Fruit fly (Drosophila melanogaster): Measurements from ENCODE around the gene Poxm.

Gene Poxm

dm6 chr3R:8287697-8288096 is 45.9 kb downstream of the Poxm start, which contains the start of gene Nazo:
Gene Nazo, plus strand, starts transcription at chr3R:8287876.
- no peak for TF ChIP-seq Rel (GFP tag; optimal IDR thresholded peaks at IDR 0.05)
- peak; percentile 90 for TF ChIP-seq Rel (tag; optimal IDR thresholded peaks at IDR 0.05)
- TF ChIP-seq Dfd (GFP tag; optimal IDR thresholded peaks at IDR 0.05), result no peak

dm6 chr3R:8285727-8286344 is 47.8 kb downstream of the Poxm start:
- TF ChIP-seq usp (GFP tag; optimal IDR thresholded peaks at IDR 0.05), result no peak
- no peak for TF ChIP-seq ey (GFP tag; optimal IDR thresholded peaks at IDR 0.05)
- TF ChIP-seq Sp1 (GFP tag; optimal IDR thresholded peaks at IDR 0.05), result no peak
- TF ChIP-seq CG9705 (GFP tag; optimal IDR thresholded peaks at IDR 0.05), result no peak
- no peak for TF ChIP-seq Hr83 (GFP tag; optimal IDR thresholded peaks at IDR 0.05; ENCODE audit: poor library complexity, severe bottlenecking)
- TF ChIP-seq sv (GFP tag; optimal IDR thresholded peaks at IDR 0.05), result no peak
- TF ChIP-seq N (GFP tag; optimal IDR thresholded peaks at IDR 0.05), result no peak
- no peak for TF ChIP-seq jim (GFP tag; optimal IDR thresholded peaks at IDR 0.05)
- TF ChIP-seq dmrt93B (GFP tag; optimal IDR thresholded peaks at IDR 0.05), result no peak
- TF ChIP-seq lola (GFP tag; optimal IDR thresholded peaks at IDR 0.05), result no peak
- no peak for TF ChIP-seq Hnf4 (GFP tag; optimal IDR thresholded peaks at IDR 0.05)
- TF ChIP-seq rgr (GFP tag; optimal IDR thresholded peaks at IDR 0.05), result no peak
- TF ChIP-seq dsf (GFP tag; optimal IDR thresholded peaks at IDR 0.05; ENCODE audit: borderline replicate concordance), result no peak
- no peak for TF ChIP-seq dl (GFP tag; optimal IDR thresholded peaks at IDR 0.05; ENCODE audit: insufficient read depth in 1 of 2, partially characterized antibody in 2 of 2)
- no peak for TF ChIP-seq Myc (optimal IDR thresholded peaks at IDR 0.05)
- TF ChIP-seq foxo (GFP tag; optimal IDR thresholded peaks at IDR 0.05), result no peak
- TF ChIP-seq Hr78 (GFP tag; optimal IDR thresholded peaks at IDR 0.05), result no peak
- no peak for TF ChIP-seq Vsx2 (GFP tag; optimal IDR thresholded peaks at IDR 0.05; ENCODE audit: partially characterized antibody)
- TF ChIP-seq Dfd (GFP tag; optimal IDR thresholded peaks at IDR 0.05), result no peak
- TF ChIP-seq HLH106 (tag; optimal IDR thresholded peaks at IDR 0.05), result no peak

DNA sequence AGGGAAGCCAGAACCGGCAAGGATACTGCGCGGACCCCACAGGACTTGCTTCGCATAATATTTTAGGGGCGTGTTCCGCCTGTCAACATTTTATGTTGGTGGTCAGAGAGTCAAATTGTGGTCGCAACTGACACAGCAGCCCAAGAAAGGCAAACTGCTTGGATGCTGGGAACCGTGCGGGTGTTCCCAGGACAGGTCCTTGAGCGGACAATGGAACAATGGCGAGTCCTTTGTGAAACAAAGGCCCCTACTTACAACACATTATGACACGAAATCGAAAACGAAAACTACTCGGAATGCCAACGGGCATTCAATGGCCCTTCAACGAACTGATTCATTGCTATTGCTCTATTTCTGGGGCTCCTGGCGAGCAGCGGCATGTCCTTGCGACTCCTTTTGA is 49.4 kb downstream of the Poxm start:
- TF ChIP-seq dmrt93B (GFP tag; optimal IDR thresholded peaks at IDR 0.05), result no peak
- no peak for TF ChIP-seq dsf (GFP tag; optimal IDR thresholded peaks at IDR 0.05; ENCODE audit: borderline replicate concordance)
- TF ChIP-seq pan (optimal IDR thresholded peaks at IDR 0.05), result no peak
- no peak for TF ChIP-seq br (GFP tag; optimal IDR thresholded peaks at IDR 0.05)
- no peak for TF ChIP-seq usp (GFP tag; optimal IDR thresholded peaks at IDR 0.05)
- no peak for TF ChIP-seq Dfd (GFP tag; optimal IDR thresholded peaks at IDR 0.05)
- TF ChIP-seq sv (GFP tag; optimal IDR thresholded peaks at IDR 0.05), result no peak
- TF ChIP-seq Vsx2 (GFP tag; optimal IDR thresholded peaks at IDR 0.05; ENCODE audit: partially characterized antibody), result no peak
- TF ChIP-seq Hr78 (GFP tag; optimal IDR thresholded peaks at IDR 0.05), result no peak
- TF ChIP-seq fru (GFP tag; optimal IDR thresholded peaks at IDR 0.05), result no peak
- no peak for TF ChIP-seq Sp1 (GFP tag; optimal IDR thresholded peaks at IDR 0.05)
- TF ChIP-seq CrebA (GFP tag; optimal IDR thresholded peaks at IDR 0.05; ENCODE audit: borderline replicate concordance), result no peak
- no peak for TF ChIP-seq Hnf4 (GFP tag; optimal IDR thresholded peaks at IDR 0.05)
- no peak for TF ChIP-seq Rel (GFP tag; optimal IDR thresholded peaks at IDR 0.05)
- TF ChIP-seq Rel (tag; optimal IDR thresholded peaks at IDR 0.05), result no peak
- no peak for TF ChIP-seq Abd-B (GFP tag; optimal IDR thresholded peaks at IDR 0.05)
- TF ChIP-seq N (GFP tag; optimal IDR thresholded peaks at IDR 0.05), result no peak
- TF ChIP-seq Myc (optimal IDR thresholded peaks at IDR 0.05), result no peak
- TF ChIP-seq jim (GFP tag; optimal IDR thresholded peaks at IDR 0.05), result no peak
- no peak for TF ChIP-seq sage (GFP tag; optimal IDR thresholded peaks at IDR 0.05)
- TF ChIP-seq CG32264 (GFP tag; optimal IDR thresholded peaks at IDR 0.05), result no peak

DNA sequence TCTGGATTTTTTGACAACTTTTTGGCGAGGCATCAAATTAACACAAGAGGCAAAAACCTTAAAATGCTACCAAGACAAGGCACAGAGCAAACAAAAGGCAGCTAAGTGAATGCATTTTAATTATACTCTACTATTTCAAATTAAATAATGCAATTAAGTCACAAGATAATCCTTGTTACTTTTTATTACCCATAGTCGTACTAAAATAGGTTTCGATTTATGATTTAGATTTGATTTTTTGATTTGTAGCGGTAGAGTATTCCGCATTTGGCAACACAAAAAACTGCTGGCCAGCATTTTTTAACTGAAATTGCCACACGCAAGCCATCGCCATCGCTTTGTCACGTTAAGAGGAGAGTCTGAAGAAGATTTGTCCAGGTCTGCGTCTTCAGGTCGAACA is 50.9 kb downstream of the Poxm start:
- TF ChIP-seq Vsx2 (GFP tag; optimal IDR thresholded peaks at IDR 0.05; ENCODE audit: partially characterized antibody), result no peak
- no peak for TF ChIP-seq lola (GFP tag; optimal IDR thresholded peaks at IDR 0.05)
- no peak for TF ChIP-seq Myc (optimal IDR thresholded peaks at IDR 0.05)
- TF ChIP-seq CG9705 (GFP tag; optimal IDR thresholded peaks at IDR 0.05), result no peak
- no peak for TF ChIP-seq GATAd (GFP tag; optimal IDR thresholded peaks at IDR 0.05)
- TF ChIP-seq dsf (GFP tag; optimal IDR thresholded peaks at IDR 0.05; ENCODE audit: borderline replicate concordance), result no peak
- TF ChIP-seq CG32264 (GFP tag; optimal IDR thresholded peaks at IDR 0.05), result no peak
- TF ChIP-seq pan (optimal IDR thresholded peaks at IDR 0.05), result no peak
- TF ChIP-seq h (GFP tag; optimal IDR thresholded peaks at IDR 0.05), result peak; percentile 51
- no peak for TF ChIP-seq Hnf4 (GFP tag; optimal IDR thresholded peaks at IDR 0.05)
- TF ChIP-seq sage (GFP tag; optimal IDR thresholded peaks at IDR 0.05), result no peak
- no peak for TF ChIP-seq sv (GFP tag; optimal IDR thresholded peaks at IDR 0.05)
- TF ChIP-seq CrebA (GFP tag; optimal IDR thresholded peaks at IDR 0.05; ENCODE audit: borderline replicate concordance), result no peak
- no peak for TF ChIP-seq jim (GFP tag; optimal IDR thresholded peaks at IDR 0.05)
- no peak for TF ChIP-seq Rel (GFP tag; optimal IDR thresholded peaks at IDR 0.05)
- no peak for TF ChIP-seq Rel (tag; optimal IDR thresholded peaks at IDR 0.05)
- no peak for TF ChIP-seq Jra (GFP tag; optimal IDR thresholded peaks at IDR 0.05)
- TF ChIP-seq rgr (GFP tag; optimal IDR thresholded peaks at IDR 0.05), result peak; percentile 46
- TF ChIP-seq OdsH (GFP tag; optimal IDR thresholded peaks at IDR 0.05), result peak; percentile 27
- no peak for TF ChIP-seq Dfd (GFP tag; optimal IDR thresholded peaks at IDR 0.05)
- no peak for TF ChIP-seq N (GFP tag; optimal IDR thresholded peaks at IDR 0.05)
- no peak for TF ChIP-seq Mio (GFP tag; optimal IDR thresholded peaks at IDR 0.05)
- TF ChIP-seq dl (GFP tag; optimal IDR thresholded peaks at IDR 0.05; ENCODE audit: insufficient read depth in 1 of 2, partially characterized antibody in 2 of 2), result no peak
- no peak for TF ChIP-seq Abd-B (GFP tag; optimal IDR thresholded peaks at IDR 0.05)
- no peak for TF ChIP-seq Hr83 (GFP tag; optimal IDR thresholded peaks at IDR 0.05; ENCODE audit: poor library complexity, severe bottlenecking)
- peak; percentile 44 for TF ChIP-seq Sp1 (GFP tag; optimal IDR thresholded peaks at IDR 0.05)
- TF ChIP-seq psq (GFP tag; optimal IDR thresholded peaks at IDR 0.05), result peak; percentile 4
- TF ChIP-seq woc (GFP tag; optimal IDR thresholded peaks at IDR 0.05), result peak; percentile 44
- peak; percentile 48 for TF ChIP-seq ey (GFP tag; optimal IDR thresholded peaks at IDR 0.05)
- peak; percentile 39 for TF ChIP-seq fru (GFP tag; optimal IDR thresholded peaks at IDR 0.05)
- peak in 1 of 2 experiments; percentile 38 for TF ChIP-seq foxo (GFP tag; optimal IDR thresholded peaks at IDR 0.05)
- TF ChIP-seq tai (GFP tag; optimal IDR thresholded peaks at IDR 0.05), result no peak
- TF ChIP-seq Hr78 (GFP tag; optimal IDR thresholded peaks at IDR 0.05), result no peak
- TF ChIP-seq dmrt93B (GFP tag; optimal IDR thresholded peaks at IDR 0.05), result no peak
- peak; percentile 24 for TF ChIP-seq br (GFP tag; optimal IDR thresholded peaks at IDR 0.05)
- TF ChIP-seq HLH106 (tag; optimal IDR thresholded peaks at IDR 0.05), result peak; percentile 51
